Worm (Caenorhabditis elegans): ENCODE results near the gene glit-1.

DNA sequence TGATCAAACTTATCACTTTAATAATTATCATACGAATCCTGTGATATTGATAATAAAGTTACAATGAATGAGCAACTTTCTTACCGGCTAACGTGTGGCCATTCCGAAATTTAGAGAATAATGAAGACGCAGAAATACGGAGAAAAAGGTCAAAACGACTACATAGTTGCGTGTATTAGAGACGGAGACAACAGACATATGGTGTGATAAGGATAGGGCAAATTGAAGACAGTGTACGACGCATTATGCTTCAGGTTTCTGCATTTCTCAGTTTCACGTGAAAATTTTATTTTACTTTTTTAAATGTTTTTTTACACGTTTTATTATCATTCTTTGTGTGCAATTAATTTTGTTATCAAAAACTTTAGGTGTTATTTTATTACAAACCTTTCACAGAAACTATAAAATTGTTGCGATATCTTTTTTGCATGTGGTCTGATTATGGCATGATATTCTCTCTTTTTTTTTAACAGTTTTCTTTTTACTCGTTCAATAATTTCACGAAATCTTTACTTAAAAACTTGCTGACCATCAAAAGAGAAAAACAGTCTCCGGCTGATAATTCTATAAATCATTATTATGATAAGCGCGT is 38.8 kb upstream of the glit-1 start, which contains the start of gene tmem-135:
- no peak for TF ChIP-seq nhr-6 (tag; optimal IDR thresholded peaks at IDR 0.05)
- no peak for TF ChIP-seq nhr-77 (tag; optimal IDR thresholded peaks at IDR 0.05)
- TF ChIP-seq zag-1 (tag; optimal IDR thresholded peaks at IDR 0.05) = no peak
- TF ChIP-seq fkh-10 (GFP tag; optimal IDR thresholded peaks at IDR 0.05) = no peak
- no peak for TF ChIP-seq nhr-11 (tag; optimal IDR thresholded peaks at IDR 0.05)
- no peak for TF ChIP-seq unc-39 (tag; optimal IDR thresholded peaks at IDR 0.05)
- no peak for TF ChIP-seq skn-1 (tag; optimal IDR thresholded peaks at IDR 0.05)
- TF ChIP-seq lsy-2 (tag; optimal IDR thresholded peaks at IDR 0.05) = no peak
- no peak for TF ChIP-seq unc-62 (GFP tag; optimal IDR thresholded peaks at IDR 0.05 in 1 of 2)
- no peak for TF ChIP-seq unc-62 (tag; optimal IDR thresholded peaks at IDR 0.05)
- TF ChIP-seq ama-1 (optimal IDR thresholded peaks at IDR 0.05) = no peak
- no peak for TF ChIP-seq fos-1 (tag; optimal IDR thresholded peaks at IDR 0.05)
- no peak for TF ChIP-seq D1046.2 (GFP tag; IDR thresholded peaks at IDR 0.05)
- TF ChIP-seq F49E8.2 (tag; optimal IDR thresholded peaks at IDR 0.05; ENCODE audit: borderline replicate concordance) = no peak
- no peak for TF ChIP-seq nhr-76 (tag; optimal IDR thresholded peaks at IDR 0.05)

All from whole organism, L4 larva.